Worm (Caenorhabditis elegans) whole organism, L2 larva: ENCODE results near the gene zig-11.

ENCODE experiments used
- C34F6.9 ChIP-seq: fragments of 150-350 bp; optimal IDR thresholded peaks from 2 replicates; lab custom pipeline; 2014; ENCODE audit warnings: missing biosample characterization, missing genetic modification characterization
- Y55F3AM.14 ChIP-seq: fragments of 200-800 bp; sonication (Bioruptor generic); optimal IDR thresholded peaks from 2 replicates; lab custom pipeline; 2018; ENCODE audit warnings: mild to moderate bottlenecking, missing genetic modification characterization, missing compliant biosample characterization
- ZK546.5 ChIP-seq: sonication (generic microtip); optimal IDR thresholded peaks from 2 replicates; lab custom pipeline; 2017; ENCODE audit warnings: missing biosample characterization, missing genetic modification characterization
- ama-1 ChIP-seq: fragments of 150-350 bp; optimal IDR thresholded peaks from 2 replicates; lab custom pipeline; 2018; ENCODE audit warnings: inconsistent platforms
- ceh-16 ChIP-seq: fragments of 150-350 bp; optimal IDR thresholded peaks from 2 replicates; lab custom pipeline; 2014; ENCODE audit warnings: missing biosample characterization, missing genetic modification characterization
- crh-2 ChIP-seq: sonication (generic microtip); optimal IDR thresholded peaks from 2 replicates; lab custom pipeline; 2017; ENCODE audit warnings: missing biosample characterization, missing genetic modification characterization
- mdl-1 ChIP-seq, 2 experiments: fragments of 150-350 bp in 1 of 2; sonication (generic microtip) in 1 of 2; optimal IDR thresholded peaks; 2 replicates each; lab custom pipeline; 2017; ENCODE audit warnings: missing biosample characterization in 2 of 2, missing genetic modification characterization in 2 of 2
- nhr-237 ChIP-seq: fragments of 150-350 bp; optimal IDR thresholded peaks from 2 replicates; lab custom pipeline; 2014; ENCODE audit warnings: missing biosample characterization, missing genetic modification characterization
- nhr-6 ChIP-seq: fragments of 150-350 bp; optimal IDR thresholded peaks from 2 replicates; lab custom pipeline; 2014; ENCODE audit warnings: missing biosample characterization, missing genetic modification characterization
- nhr-77 ChIP-seq: fragments of 150-350 bp; optimal IDR thresholded peaks from 2 replicates; lab custom pipeline; 2014; ENCODE audit warnings: missing biosample characterization, missing genetic modification characterization
- snpc-4 ChIP-seq: fragments of 150-350 bp; optimal IDR thresholded peaks from 2 replicates; lab custom pipeline; 2014; ENCODE audit warnings: missing biosample characterization, missing genetic modification characterization
- unc-39 ChIP-seq: fragments of 150-350 bp; optimal IDR thresholded peaks from 2 replicates; lab custom pipeline; 2014; ENCODE audit warnings: missing biosample characterization, missing genetic modification characterization
- unc-62 ChIP-seq: fragments of 150-350 bp; optimal IDR thresholded peaks from 2 replicates; lab custom pipeline; 2014; ENCODE audit warnings: missing biosample characterization, missing genetic modification reagents, missing genetic modification characterization
- zag-1 ChIP-seq: fragments of 150-350 bp; optimal IDR thresholded peaks from 2 replicates; lab custom pipeline; 2014; ENCODE audit warnings: missing biosample characterization, missing genetic modification characterization

- TF ChIP-seq ceh-16 (no peak), ama-1 (no peak), nhr-6 (no peak), mdl-1 (tag; optimal IDR thresholded peaks at IDR 0.05; lab: Kevin White, UChicago) (no peak), snpc-4 (tag; lab: Kevin White, UChicago) (no peak), unc-39 (tag; lab: Kevin White, UChicago) (no peak), nhr-237 (tag; lab: Kevin White, UChicago) (no peak), zag-1 (no peak), unc-62 (no peak), Y55F3AM.14 (no peak), C34F6.9 (no peak), nhr-77 (tag; lab: Kevin White, UChicago) (no peak), crh-2 (no peak), ZK546.5 (tag; lab: Kevin White, UChicago) (no peak)
Observed at ce11 chrV:1878030-1878429, 14.7 kb downstream of the zig-11 start.
